Worm (Caenorhabditis elegans) whole organism, L4 larva: ENCODE results near the gene cox-10.

Experiments
- daf-19 ChIP-seq: fragments of 200-800 bp; sonication (Bioruptor generic); conservative IDR thresholded peaks from 2 replicates; pipeline ENCODE4 v1.3.6; 2022; ENCODE audit warnings: missing genetic modification characterization, missing compliant biosample characterization
- fos-1 ChIP-seq: fragments of 150-350 bp; optimal IDR thresholded peaks from 2 replicates; lab custom pipeline; 2014; ENCODE audit warnings: missing biosample characterization, missing genetic modification characterization
- nhr-25 ChIP-seq: sonication (generic microtip); optimal IDR thresholded peaks from 2 replicates; lab custom pipeline; 2017; ENCODE audit warnings: missing genetic modification characterization, mild to moderate bottlenecking, missing compliant biosample characterization, antibody characterized with exemption, moderate library complexity, borderline replicate concordance; ENCODE audit not compliant: insufficient read depth
- nhr-28 ChIP-seq: fragments of 150-350 bp; optimal IDR thresholded peaks from 2 replicates; lab custom pipeline; 2014; ENCODE audit warnings: missing biosample characterization, missing genetic modification characterization
- nhr-48 ChIP-seq: sonication (generic microtip); optimal IDR thresholded peaks from 2 replicates; lab custom pipeline; 2016; ENCODE audit warnings: mild to moderate bottlenecking, missing genetic modification characterization, missing compliant biosample characterization
- unc-130 ChIP-seq: sonication (generic microtip); optimal IDR thresholded peaks from 2 replicates; lab custom pipeline; 2016; ENCODE audit warnings: missing genetic modification reagents, missing genetic modification characterization, missing compliant biosample characterization

DNA sequence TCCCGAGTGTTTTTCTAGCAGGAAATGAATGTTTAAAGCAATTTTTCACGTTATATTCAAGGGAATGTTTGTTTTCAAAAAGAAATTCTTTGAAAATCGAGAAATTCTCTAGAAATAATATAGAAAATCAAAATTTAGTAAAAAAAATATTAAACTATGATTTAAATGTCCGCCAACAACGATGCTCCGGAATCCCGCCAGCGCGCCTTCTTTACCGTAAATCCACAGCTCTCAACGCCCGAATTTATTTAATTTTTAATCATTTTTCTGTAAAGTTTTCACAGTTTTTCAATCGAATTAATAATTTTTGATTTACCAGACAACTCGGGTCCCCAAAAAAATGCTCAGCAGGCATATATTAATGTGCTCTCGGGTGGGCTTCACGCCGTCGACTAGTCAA lies at the start of gene cox-10, which contains the start of gene Y38E10A.33:
- TF ChIP-seq nhr-28 (tag; lab: Kevin White, UChicago) (no peak), fos-1 (no peak), nhr-48 (tag; lab: Kevin White, UChicago) (no peak), daf-19 (GFP tag; lab: Robert Waterston, UW) (no peak), unc-130 (GFP tag; lab: Kevin White, UChicago) (no peak), nhr-25 (tag; lab: Kevin White, UChicago) (no peak)
